Worm (Caenorhabditis elegans) whole organism, midembryonic: Measurements from ENCODE around the gene R12A1.3.

ENCODE experiments used
- T22C8.4 ChIP-seq: fragments of 200-800 bp; sonication (Bioruptor generic); IDR thresholded peaks from 2 replicates; pipeline ENCODE4 v1.3.6; 2022; ENCODE audit warnings: missing genetic modification characterization, missing compliant biosample characterization
- cog-1 ChIP-seq: sonication (generic microtip); optimal IDR thresholded peaks from 2 replicates; lab custom pipeline; 2016; ENCODE audit warnings: missing genetic modification characterization, missing compliant biosample characterization
- flt-1 ChIP-seq: fragments of 200-800 bp; sonication (Bioruptor generic); IDR thresholded peaks from 2 replicates; pipeline ENCODE4 v1.3.6; 2022; ENCODE audit warnings: missing genetic modification characterization, missing compliant biosample characterization
- klf-2 ChIP-seq: fragments of 200-800 bp; sonication (Bioruptor generic); conservative IDR thresholded peaks from 2 replicates; pipeline ENCODE4 v1.3.6; 2022; ENCODE audit warnings: missing genetic modification reagents, missing genetic modification characterization, missing compliant biosample characterization
- med-1 ChIP-seq: sonication (generic microtip); optimal IDR thresholded peaks from 2 replicates; lab custom pipeline; 2017; ENCODE audit warnings: missing genetic modification characterization, mild to moderate bottlenecking, missing compliant biosample characterization, antibody characterized with exemption, missing genetic modification reagents; ENCODE audit not compliant: insufficient read depth
- ref-1 ChIP-seq: fragments of 200-800 bp; sonication (Bioruptor generic); conservative IDR thresholded peaks from 2 replicates; pipeline ENCODE4 v1.3.6; 2022; ENCODE audit warnings: missing genetic modification reagents, missing genetic modification characterization, missing compliant biosample characterization
- tab-1 ChIP-seq: fragments of 200-800 bp; sonication (Bioruptor generic); IDR thresholded peaks from 2 replicates; pipeline ENCODE4 v1.3.6; 2022; ENCODE audit warnings: missing genetic modification characterization, missing compliant biosample characterization
- ztf-23 ChIP-seq: fragments of 200-800 bp; sonication (Bioruptor generic); IDR thresholded peaks from 2 replicates; pipeline ENCODE4 v1.3.6; 2022; ENCODE audit warnings: missing genetic modification reagents, missing genetic modification characterization, missing compliant biosample characterization
- ztf-29 ChIP-seq: fragments of 200-800 bp; sonication (Bioruptor generic); IDR thresholded peaks from 2 replicates; pipeline ENCODE4 v1.3.6; 2022; ENCODE audit warnings: missing genetic modification reagents, missing genetic modification characterization, missing compliant biosample characterization

The R12A1.3 gene

ce11 chrV:1445081-1445480 lies 19.5 kb upstream of the R12A1.3 start, which contains the start of gene cnc-5:
Gene cnc-5, plus strand, starts transcription at chrV:1445381.
- TF ChIP-seq ztf-23 (GFP tag; lab: Robert Waterston, UW) (no peak), ref-1 (GFP tag; lab: Robert Waterston, UW) (no peak), T22C8.4 (GFP tag; lab: Robert Waterston, UW) (no peak), klf-2 (GFP tag; lab: Robert Waterston, UW) (no peak), tab-1 (GFP tag; lab: Robert Waterston, UW) (no peak), flt-1 (GFP tag; lab: Robert Waterston, UW) (no peak), ztf-29 (GFP tag; lab: Robert Waterston, UW) (no peak), cog-1 (tag; lab: Kevin White, UChicago) (no peak), med-1 (GFP tag; lab: Kevin White, UChicago) (no peak)

DNA sequence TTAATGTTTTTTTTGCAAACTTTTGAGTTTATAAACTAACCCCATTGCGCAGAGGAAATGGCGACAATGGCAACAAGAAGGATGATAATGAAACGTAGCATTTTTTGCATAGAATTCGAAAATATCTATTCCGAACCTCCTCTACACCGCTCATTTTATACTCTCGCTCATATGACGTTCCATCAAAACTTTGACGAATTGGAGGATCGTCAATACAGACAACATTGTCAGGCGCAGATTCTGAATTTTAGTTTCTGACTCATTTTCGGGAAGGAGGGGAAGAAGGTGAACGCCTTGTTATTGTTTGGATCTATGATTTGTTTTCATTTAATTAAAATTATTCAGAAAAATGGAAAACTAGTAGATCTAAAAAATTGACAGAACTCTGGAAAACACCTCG lies 18.6 kb upstream of the R12A1.3 start, which contains the start of gene cnc-1:
TSS of gene cnc-1 (minus strand) at position 101 of the 400 bp plus-strand sequence.
- TF ChIP-seq T22C8.4 (GFP tag; lab: Robert Waterston, UW) (no peak), ref-1 (GFP tag; lab: Robert Waterston, UW) (no peak), cog-1 (tag; lab: Kevin White, UChicago) (no peak), ztf-23 (GFP tag; lab: Robert Waterston, UW) (no peak), tab-1 (GFP tag; lab: Robert Waterston, UW) (no peak), ztf-29 (GFP tag; lab: Robert Waterston, UW) (no peak), med-1 (GFP tag; lab: Kevin White, UChicago) (no peak), klf-2 (GFP tag; lab: Robert Waterston, UW) (no peak), flt-1 (GFP tag; lab: Robert Waterston, UW) (no peak)

ce11 chrV:1442042-1442441 lies 16.4 kb upstream of the R12A1.3 start, which contains the start of gene cnc-11:
Gene cnc-11, plus strand, starts transcription at chrV:1442342.
- no peak for TF ChIP-seq cog-1 (tag; lab: Kevin White, UChicago)
- TF ChIP-seq ref-1 (GFP tag; lab: Robert Waterston, UW), result no peak
- no peak for TF ChIP-seq klf-2 (GFP tag; lab: Robert Waterston, UW)
- no peak for TF ChIP-seq tab-1 (GFP tag; lab: Robert Waterston, UW)
- TF ChIP-seq med-1 (GFP tag; lab: Kevin White, UChicago), result no peak
- no peak for TF ChIP-seq ztf-23 (GFP tag; lab: Robert Waterston, UW)
- TF ChIP-seq T22C8.4 (GFP tag; lab: Robert Waterston, UW), result no peak
- no peak for TF ChIP-seq ztf-29 (GFP tag; lab: Robert Waterston, UW)
- TF ChIP-seq flt-1 (GFP tag; lab: Robert Waterston, UW), result no peak

- TF ChIP-seq ztf-29 (GFP tag; lab: Robert Waterston, UW) (no peak), T22C8.4 (GFP tag; lab: Robert Waterston, UW) (no peak)
Measured at ce11 chrV:1438832-1439231, 13.2 kb upstream of the R12A1.3 start, which contains the start of gene R09B5.11. Gene R09B5.11, plus strand, starts transcription at chrV:1439205.

DNA sequence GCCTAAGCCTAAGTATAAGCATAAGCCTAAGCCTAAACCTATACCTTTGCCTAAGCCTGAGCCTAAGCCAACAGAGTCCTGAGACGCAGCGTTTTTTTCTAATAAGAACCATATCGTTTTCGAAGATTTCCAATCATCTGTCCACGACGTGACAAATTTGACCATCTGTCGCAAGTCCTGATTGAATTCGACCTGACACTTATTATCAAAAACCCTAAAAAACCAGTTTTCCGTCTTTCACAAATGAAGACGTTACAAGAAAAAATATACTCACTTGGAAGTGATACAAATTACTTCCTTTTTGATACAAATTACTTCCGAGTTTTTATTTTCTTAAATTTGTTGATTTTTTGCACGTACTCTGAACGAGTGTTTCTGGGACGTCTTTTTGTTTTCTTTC lies 12.6 kb upstream of the R12A1.3 start:
- TF ChIP-seq T22C8.4 (GFP tag; lab: Robert Waterston, UW), result no peak
- no peak for TF ChIP-seq klf-2 (GFP tag; lab: Robert Waterston, UW)
- TF ChIP-seq ztf-29 (GFP tag; lab: Robert Waterston, UW), result no peak
- no peak for TF ChIP-seq flt-1 (GFP tag; lab: Robert Waterston, UW)
- no peak for TF ChIP-seq cog-1 (tag; lab: Kevin White, UChicago)
- no peak for TF ChIP-seq med-1 (GFP tag; lab: Kevin White, UChicago)
- no peak for TF ChIP-seq tab-1 (GFP tag; lab: Robert Waterston, UW)
- TF ChIP-seq ztf-23 (GFP tag; lab: Robert Waterston, UW), result no peak
- no peak for TF ChIP-seq ref-1 (GFP tag; lab: Robert Waterston, UW)

ce11 chrV:1435106-1435505 lies 9.5 kb upstream of the R12A1.3 start:
- no peak for TF ChIP-seq ztf-23 (GFP tag; lab: Robert Waterston, UW)
- TF ChIP-seq cog-1 (tag; lab: Kevin White, UChicago), result no peak
- TF ChIP-seq ztf-29 (GFP tag; lab: Robert Waterston, UW), result no peak
- TF ChIP-seq med-1 (GFP tag; lab: Kevin White, UChicago), result no peak
- no peak for TF ChIP-seq flt-1 (GFP tag; lab: Robert Waterston, UW)
- TF ChIP-seq ref-1 (GFP tag; lab: Robert Waterston, UW), result no peak
- TF ChIP-seq tab-1 (GFP tag; lab: Robert Waterston, UW), result no peak
- TF ChIP-seq T22C8.4 (GFP tag; lab: Robert Waterston, UW), result no peak
- TF ChIP-seq klf-2 (GFP tag; lab: Robert Waterston, UW), result no peak

- TF ChIP-seq med-1 (GFP tag; lab: Kevin White, UChicago) (no peak), klf-2 (GFP tag; lab: Robert Waterston, UW) (no peak), tab-1 (GFP tag; lab: Robert Waterston, UW) (no peak), ztf-23 (GFP tag; lab: Robert Waterston, UW) (no peak), ztf-29 (GFP tag; lab: Robert Waterston, UW) (no peak), flt-1 (GFP tag; lab: Robert Waterston, UW) (no peak), ref-1 (GFP tag; lab: Robert Waterston, UW) (no peak), T22C8.4 (GFP tag; lab: Robert Waterston, UW) (no peak), cog-1 (tag; lab: Kevin White, UChicago) (no peak)
Measured at ce11 chrV:1434398-1434797, 8.8 kb upstream of the R12A1.3 start.

- TF ChIP-seq tab-1 (GFP tag; lab: Robert Waterston, UW), result no peak
- TF ChIP-seq ztf-23 (GFP tag; lab: Robert Waterston, UW), result no peak
- TF ChIP-seq med-1 (GFP tag; lab: Kevin White, UChicago), result no peak
- TF ChIP-seq ref-1 (GFP tag; lab: Robert Waterston, UW), result no peak
- no peak for TF ChIP-seq cog-1 (tag; lab: Kevin White, UChicago)
- TF ChIP-seq T22C8.4 (GFP tag; lab: Robert Waterston, UW), result no peak
- TF ChIP-seq ztf-29 (GFP tag; lab: Robert Waterston, UW), result no peak
- no peak for TF ChIP-seq flt-1 (GFP tag; lab: Robert Waterston, UW)
- TF ChIP-seq klf-2 (GFP tag; lab: Robert Waterston, UW), result no peak
Measured at ce11 chrV:1433419-1433765, 7.8 kb upstream of the R12A1.3 start.
